Fruit fly (Drosophila melanogaster) whole organism, embryonic: Measurements from ENCODE around the gene MSAmiP.

Experiments used
- CG10654 ChIP-seq: fragments of 200-800 bp; sonication (Bioruptor generic); optimal IDR thresholded peaks from 2 replicates; lab custom pipeline; 2016; ENCODE audit warnings: missing biosample characterization, missing genetic modification characterization
- CG12236 ChIP-seq: fragments of 200-800 bp; sonication (Bioruptor generic); optimal IDR thresholded peaks from 2 replicates; lab custom pipeline; 2016; ENCODE audit warnings: missing biosample characterization, missing genetic modification characterization
- CG12942 ChIP-seq: fragments of 200-800 bp; sonication (Bioruptor generic); optimal IDR thresholded peaks from 3 replicates; lab custom pipeline; 2016; ENCODE audit warnings: missing biosample characterization, missing genetic modification characterization
- CG14965 ChIP-seq: fragments of 200-800 bp; sonication (Bioruptor generic); optimal IDR thresholded peaks from 2 replicates; lab custom pipeline; 2016; ENCODE audit warnings: missing biosample characterization, missing genetic modification characterization, borderline replicate concordance
- CG15269 ChIP-seq: fragments of 200-800 bp; sonication (Bioruptor generic); optimal IDR thresholded peaks from 2 replicates; lab custom pipeline; 2018; ENCODE audit warnings: missing biosample characterization, mild to moderate bottlenecking, missing genetic modification characterization, moderate library complexity
- CG15696 ChIP-seq: fragments of 200-800 bp; sonication (Bioruptor generic); optimal IDR thresholded peaks from 2 replicates; lab custom pipeline; 2019; ENCODE audit warnings: missing biosample characterization, mild to moderate bottlenecking, missing genetic modification characterization, moderate library complexity
- CG17568 ChIP-seq: fragments of 200-800 bp; sonication (Bioruptor generic); optimal IDR thresholded peaks from 2 replicates; lab custom pipeline; 2018; ENCODE audit warnings: missing biosample characterization, mild to moderate bottlenecking, missing genetic modification characterization, moderate library complexity
- CG18599 ChIP-seq: fragments of 200-800 bp; sonication (Bioruptor generic); optimal IDR thresholded peaks from 3 replicates; lab custom pipeline; 2017; ENCODE audit warnings: missing biosample characterization, missing genetic modification characterization, mild to moderate bottlenecking, moderate library complexity, missing genetic modification reagents
- CG2875 ChIP-seq: fragments of 200-800 bp; sonication (Bioruptor generic); optimal IDR thresholded peaks from 2 replicates; lab custom pipeline; 2017; ENCODE audit warnings: missing biosample characterization, mild to moderate bottlenecking, missing genetic modification characterization, missing genetic modification reagents
- CG3065 ChIP-seq: fragments of 200-800 bp; sonication (Bioruptor generic); optimal IDR thresholded peaks from 2 replicates; lab custom pipeline; 2016; ENCODE audit warnings: missing biosample characterization, missing genetic modification characterization
- CG3163 ChIP-seq: fragments of 200-800 bp; sonication (Bioruptor generic); optimal IDR thresholded peaks from 3 replicates; lab custom pipeline; 2016; ENCODE audit warnings: missing biosample characterization, missing genetic modification characterization
- CG3281 ChIP-seq: fragments of 200-800 bp; sonication (Bioruptor generic); optimal IDR thresholded peaks from 3 replicates; lab custom pipeline; 2017; ENCODE audit warnings: missing biosample characterization, mild to moderate bottlenecking, missing genetic modification characterization
- CG34224 ChIP-seq: fragments of 200-800 bp; sonication (Bioruptor generic); IDR thresholded peaks from 3 replicates; pipeline ENCODE4 v1.3.6; 2022; ENCODE audit warnings: missing biosample characterization, missing genetic modification characterization; ENCODE audit not compliant: partially characterized antibody
- CG3838 ChIP-seq: fragments of 200-800 bp; sonication (Bioruptor generic); optimal IDR thresholded peaks from 3 replicates; lab custom pipeline; 2016; ENCODE audit warnings: missing biosample characterization, missing genetic modification characterization
- CG4360 ChIP-seq: fragments of 200-800 bp; sonication (Bioruptor generic); IDR thresholded peaks from 2 replicates; pipeline ENCODE4 v1.3.6; 2022; ENCODE audit warnings: missing biosample characterization, missing genetic modification characterization
- CG4707 ChIP-seq: fragments of 200-800 bp; sonication (Bioruptor generic); optimal IDR thresholded peaks from 2 replicates; lab custom pipeline; 2018; ENCODE audit warnings: missing biosample characterization, mild to moderate bottlenecking, missing genetic modification characterization, moderate library complexity
- CG4730 ChIP-seq: fragments of 200-800 bp; sonication (Bioruptor generic); IDR thresholded peaks from 2 replicates; pipeline ENCODE4 v1.3.6; 2022; ENCODE audit warnings: missing biosample characterization, missing genetic modification characterization
- CG9215 ChIP-seq: fragments of 200-800 bp; sonication (Bioruptor generic); IDR thresholded peaks from 2 replicates; pipeline ENCODE4 v1.3.6; 2022; ENCODE audit warnings: missing biosample characterization, missing genetic modification characterization
- CG9609 ChIP-seq: fragments of 200-800 bp; sonication (Bioruptor generic); optimal IDR thresholded peaks from 3 replicates; lab custom pipeline; 2016; ENCODE audit warnings: missing biosample characterization, missing genetic modification characterization
- CrebB ChIP-seq: fragments of 200-800 bp; sonication (Bioruptor generic); optimal IDR thresholded peaks from 3 replicates; lab custom pipeline; 2018; ENCODE audit warnings: missing biosample characterization, mild to moderate bottlenecking, missing genetic modification characterization
- Dip3 ChIP-seq: fragments of 200-800 bp; sonication (Bioruptor generic); optimal IDR thresholded peaks from 3 replicates; lab custom pipeline; 2016; ENCODE audit warnings: missing biosample characterization, missing genetic modification characterization
- Doc2 ChIP-seq: fragments of 200-800 bp; sonication (Bioruptor generic); IDR thresholded peaks from 2 replicates; pipeline ENCODE4 v1.3.6; 2022; ENCODE audit warnings: missing biosample characterization, missing genetic modification characterization
- Fer2 ChIP-seq: fragments of 200-800 bp; sonication (Bioruptor generic); optimal IDR thresholded peaks from 2 replicates; lab custom pipeline; 2018; ENCODE audit warnings: missing biosample characterization, mild to moderate bottlenecking, missing genetic modification characterization, moderate library complexity
- Gsc ChIP-seq: fragments of 200-800 bp; sonication (Bioruptor generic); IDR thresholded peaks from 2 replicates; pipeline ENCODE4 v1.3.6; 2022; ENCODE audit warnings: missing biosample characterization, missing genetic modification characterization
- Gug ChIP-seq: fragments of 200-800 bp; sonication (Bioruptor generic); IDR thresholded peaks from 4 replicates; pipeline ENCODE4 v1.3.6; 2022; ENCODE audit warnings: missing biosample characterization, missing genetic modification characterization
- HLH54F ChIP-seq: fragments of 200-800 bp; sonication (Bioruptor generic); optimal IDR thresholded peaks from 3 replicates; lab custom pipeline; 2016; ENCODE audit warnings: missing biosample characterization, missing genetic modification characterization
- HmgD ChIP-seq: fragments of 200-800 bp; sonication (Bioruptor generic); optimal IDR thresholded peaks from 3 replicates; lab custom pipeline; 2016; ENCODE audit warnings: missing biosample characterization, missing genetic modification characterization
- Hmr ChIP-seq: fragments of 200-800 bp; sonication (Bioruptor generic); optimal IDR thresholded peaks from 3 replicates; lab custom pipeline; 2017; ENCODE audit warnings: mild to moderate bottlenecking, missing biosample characterization, missing genetic modification reagents, missing genetic modification characterization
- Mes4 ChIP-seq: fragments of 200-800 bp; sonication (Bioruptor generic); optimal IDR thresholded peaks from 2 replicates; lab custom pipeline; 2016; ENCODE audit warnings: missing biosample characterization, missing genetic modification characterization
- NC2α ChIP-seq: fragments of 200-800 bp; sonication (Bioruptor generic); optimal IDR thresholded peaks from 2 replicates; lab custom pipeline; 2016; ENCODE audit warnings: missing biosample characterization, missing genetic modification characterization
- NK7.1 ChIP-seq: fragments of 200-800 bp; sonication (Bioruptor generic); optimal IDR thresholded peaks from 3 replicates; lab custom pipeline; 2016; ENCODE audit warnings: missing biosample characterization, missing genetic modification characterization
- Nf-YB ChIP-seq: fragments of 200-800 bp; sonication (Bioruptor generic); optimal IDR thresholded peaks from 3 replicates; lab custom pipeline; 2019; ENCODE audit warnings: missing biosample characterization, mild to moderate bottlenecking, missing genetic modification characterization, moderate library complexity
- Pdp1 ChIP-seq, 2 experiments: fragments of 200-800 bp; sonication (Bioruptor generic); optimal IDR thresholded peaks; 3 replicates each; lab custom pipeline; 2016; ENCODE audit warnings: missing biosample characterization in 2 of 2, missing genetic modification characterization in 2 of 2, mild to moderate bottlenecking in 1 of 2, moderate library complexity in 1 of 2
- Vsx1 ChIP-seq: fragments of 200-800 bp; sonication (Bioruptor generic); optimal IDR thresholded peaks from 2 replicates; lab custom pipeline; 2017; ENCODE audit warnings: missing biosample characterization, mild to moderate bottlenecking, missing genetic modification characterization, missing genetic modification reagents
- abd-A ChIP-seq: fragments of 200-800 bp; sonication (Bioruptor generic); optimal IDR thresholded peaks from 3 replicates; lab custom pipeline; 2019; ENCODE audit warnings: missing biosample characterization, mild to moderate bottlenecking, missing genetic modification characterization, moderate library complexity
- cg ChIP-seq: fragments of 200-800 bp; sonication (Bioruptor generic); optimal IDR thresholded peaks from 3 replicates; lab custom pipeline; 2019; ENCODE audit warnings: missing biosample characterization, mild to moderate bottlenecking, missing genetic modification characterization, moderate library complexity
- danr ChIP-seq: fragments of 200-800 bp; sonication (Bioruptor generic); IDR thresholded peaks from 2 replicates; pipeline ENCODE4 v1.3.6; 2022; ENCODE audit warnings: missing biosample characterization, missing genetic modification characterization
- ftz-f1 ChIP-seq: fragments of 200-800 bp; sonication (Bioruptor generic); optimal IDR thresholded peaks from 2 replicates; lab custom pipeline; 2016; ENCODE audit warnings: missing biosample characterization, missing genetic modification characterization
- grn ChIP-seq: fragments of 200-800 bp; sonication (Bioruptor generic); optimal IDR thresholded peaks from 3 replicates; lab custom pipeline; 2017; ENCODE audit warnings: missing biosample characterization, missing genetic modification characterization
- gsb-n ChIP-seq: fragments of 200-800 bp; sonication (Bioruptor generic); optimal IDR thresholded peaks from 3 replicates; lab custom pipeline; 2018; ENCODE audit warnings: missing biosample characterization, mild to moderate bottlenecking, missing genetic modification characterization
- hth ChIP-seq: fragments of >200 bp; optimal IDR thresholded peaks from 2 replicates; lab custom pipeline; 2017; ENCODE audit warnings: inconsistent platforms
- inv ChIP-seq: fragments of 200-800 bp; sonication (Bioruptor generic); IDR thresholded peaks from 2 replicates; pipeline ENCODE4 v1.3.6; 2022; ENCODE audit warnings: missing biosample characterization, missing genetic modification characterization; ENCODE audit not compliant: partially characterized antibody
- kah ChIP-seq: fragments of 200-800 bp; sonication (Bioruptor generic); optimal IDR thresholded peaks from 2 replicates; lab custom pipeline; 2018; ENCODE audit warnings: missing biosample characterization, mild to moderate bottlenecking, missing genetic modification characterization
- sd ChIP-seq: fragments of 200-800 bp; sonication (Bioruptor generic); optimal IDR thresholded peaks from 3 replicates; lab custom pipeline; 2018; ENCODE audit warnings: missing biosample characterization, mild to moderate bottlenecking, missing genetic modification characterization, moderate library complexity
- seq ChIP-seq: fragments of 200-800 bp; sonication (Bioruptor generic); IDR thresholded peaks from 2 replicates; pipeline ENCODE4 v1.3.6; 2022; ENCODE audit warnings: missing biosample characterization, missing genetic modification characterization
- slbo ChIP-seq: fragments of 200-800 bp; sonication (Bioruptor generic); IDR thresholded peaks from 2 replicates; pipeline ENCODE4 v1.3.6; 2022; ENCODE audit warnings: missing biosample characterization, missing genetic modification characterization
- slou ChIP-seq: fragments of 200-800 bp; sonication (Bioruptor generic); optimal IDR thresholded peaks from 3 replicates; lab custom pipeline; 2016; ENCODE audit warnings: missing biosample characterization, missing genetic modification characterization
- stc ChIP-seq: fragments of 200-800 bp; sonication (Bioruptor generic); IDR thresholded peaks from 2 replicates; pipeline ENCODE4 v1.3.6; 2022; ENCODE audit warnings: missing biosample characterization, missing genetic modification characterization
- toy ChIP-seq: fragments of 200-800 bp; sonication (Bioruptor generic); IDR thresholded peaks from 2 replicates; pipeline ENCODE4 v1.3.6; 2022; ENCODE audit warnings: missing biosample characterization, missing genetic modification characterization
- unc-4 ChIP-seq: fragments of 200-800 bp; sonication (Bioruptor generic); IDR thresholded peaks from 2 replicates; pipeline ENCODE4 v1.3.6; 2022; ENCODE audit warnings: missing biosample characterization, missing genetic modification characterization; ENCODE audit not compliant: partially characterized antibody
- wor ChIP-seq: fragments of 200-800 bp; sonication (Bioruptor generic); IDR thresholded peaks from 2 replicates; pipeline ENCODE4 v1.3.6; 2022; ENCODE audit warnings: missing biosample characterization, missing genetic modification characterization

Gene MSAmiP

DNA sequence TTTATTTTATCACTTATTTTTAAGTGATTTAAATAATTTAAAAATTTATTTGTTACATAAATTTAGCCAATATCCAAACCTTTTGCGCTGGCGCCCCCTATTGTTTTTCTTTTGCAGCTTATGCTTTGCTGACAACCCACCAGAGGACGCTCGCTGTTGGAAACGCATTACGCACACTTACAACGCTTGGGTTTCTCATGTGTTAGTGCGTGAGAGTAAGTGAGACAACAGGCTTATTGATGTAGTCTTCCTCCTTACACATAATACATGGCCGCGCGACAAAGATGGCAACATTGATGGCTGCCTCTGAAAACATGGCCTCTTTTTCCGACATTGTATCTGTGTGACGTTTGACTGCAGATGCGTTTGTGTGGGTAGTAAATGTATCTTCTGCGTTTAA lies 26.8 kb downstream of the MSAmiP start (continued):
- TF ChIP-seq Nf-YB (GFP tag; lab: Kevin White, UChicago), result peak; percentile 94
- no peak for TF ChIP-seq CG18599
- no peak for TF ChIP-seq toy (GFP tag; lab: Robert Waterston, UW)
- TF ChIP-seq CG14965 (GFP tag; lab: Kevin White, UChicago), result no peak
- peak; percentile 100 for TF ChIP-seq cg (GFP tag; lab: Kevin White, UChicago)
- no peak for TF ChIP-seq Vsx1 (GFP tag; lab: Kevin White, UChicago)
- TF ChIP-seq slou, result no peak
- TF ChIP-seq CG4730 (GFP tag; lab: Robert Waterston, UW), result peak; percentile 13; the same call in 1 of the 2 replicates
- TF ChIP-seq Doc2 (GFP tag; lab: Robert Waterston, UW), result no peak
- peak; percentile 62 for TF ChIP-seq CG3163 (GFP tag; lab: Kevin White, UChicago)
- TF ChIP-seq hth (lab: Kevin White, UChicago), result no peak
- TF ChIP-seq wor, result no peak
- no peak for TF ChIP-seq CG3838
- TF ChIP-seq CG10654 (GFP tag; lab: Kevin White, UChicago), result peak; percentile 49
- no peak; the same call in 1 of the 2 replicates for TF ChIP-seq CG9215 (GFP tag; lab: Robert Waterston, UW)
- TF ChIP-seq Pdp1 (GFP tag; optimal IDR thresholded peaks at IDR 0.05; lab: Kevin White, UChicago), result peak; percentile 54 to 76
- peak; percentile 83 for TF ChIP-seq ftz-f1
- TF ChIP-seq unc-4 (GFP tag; lab: Robert Waterston, UW), result no peak
- TF ChIP-seq Mes4 (GFP tag; lab: Kevin White, UChicago), result peak; percentile 40
- peak; percentile 45 for TF ChIP-seq Hmr
- no peak for TF ChIP-seq CrebB (tag; lab: Kevin White, UChicago)
- TF ChIP-seq CG15269 (tag; lab: Kevin White, UChicago), result peak; percentile 54
- no peak for TF ChIP-seq danr (GFP tag; lab: Robert Waterston, UW)
- no peak for TF ChIP-seq grn (GFP tag; lab: Kevin White, UChicago)
- TF ChIP-seq CG4707, result peak; percentile 44
- peak; percentile 59 for TF ChIP-seq CG4360 (GFP tag; lab: Robert Waterston, UW)
- peak; percentile 82 for TF ChIP-seq HmgD (GFP tag; lab: Kevin White, UChicago)
- TF ChIP-seq CG15696, result peak; percentile 53
- TF ChIP-seq CG12236, result peak; percentile 0
- no peak for TF ChIP-seq CG17568 (GFP tag; lab: Kevin White, UChicago)
- no peak for TF ChIP-seq Dip3
- TF ChIP-seq sd, result peak; percentile 65
- no peak for TF ChIP-seq Fer2 (tag; lab: Kevin White, UChicago)
- peak; percentile 88 for TF ChIP-seq slbo (GFP tag; lab: Robert Waterston, UW)
- peak; percentile 89 for TF ChIP-seq abd-A (tag; lab: Kevin White, UChicago)
- no peak for TF ChIP-seq Gsc
- peak; percentile 26 for TF ChIP-seq CG12942 (GFP tag; lab: Kevin White, UChicago)
- peak; percentile 8 for TF ChIP-seq NC2α (GFP tag; lab: Kevin White, UChicago)
- TF ChIP-seq stc, result peak; percentile 39; the same call in 1 of the 2 replicates
- peak; percentile 62; the same call in 3 of the 4 replicates for TF ChIP-seq Gug (GFP tag; lab: Robert Waterston, UW)
- TF ChIP-seq seq (GFP tag; lab: Robert Waterston, UW), result peak; percentile 69
- TF ChIP-seq CG9609, result peak; percentile 37
- peak; percentile 28 for TF ChIP-seq HLH54F (GFP tag; lab: Kevin White, UChicago)
- peak; percentile 15; the same call in 1 of the 2 replicates for TF ChIP-seq inv
- TF ChIP-seq NK7.1, result no peak
- peak; percentile 77 for TF ChIP-seq CG3065 (GFP tag; lab: Kevin White, UChicago)
- TF ChIP-seq CG2875 (GFP tag; lab: Kevin White, UChicago), result no peak
- TF ChIP-seq CG3281, result no peak
- no peak for TF ChIP-seq kah (GFP tag; lab: Kevin White, UChicago)
- TF ChIP-seq gsb-n (tag; lab: Kevin White, UChicago), result peak; percentile 61
- TF ChIP-seq CG34224, result no peak
